Fruit fly (Drosophila melanogaster) whole organism: Measurements from ENCODE around the gene CG14803.

Source experiments
- CG8478 ChIP-seq: fragments of >200 bp; optimal IDR thresholded peaks from 2 replicates; lab custom pipeline; 2018; ENCODE audit warnings: inconsistent platforms
- Dll ChIP-seq: fragments of >200 bp; optimal IDR thresholded peaks from 2 replicates; lab custom pipeline; 2017
- EcR ChIP-seq, 2 experiments: fragments of >200 bp; optimal IDR thresholded peaks; 2 replicates each; lab custom pipeline; 2017; ENCODE audit warnings: missing biosample characterization in 2 of 2, missing genetic modification characterization in 2 of 2, missing genetic modification reagents in 2 of 2
- pan ChIP-seq: fragments of >200 bp; optimal IDR thresholded peaks from 2 replicates; lab custom pipeline; 2017
- psq ChIP-seq: fragments of >200 bp; optimal IDR thresholded peaks from 2 replicates; lab custom pipeline; 2017
- usp ChIP-seq: fragments of >200 bp; optimal IDR thresholded peaks from 2 replicates; lab custom pipeline; 2017; ENCODE audit warnings: missing biosample characterization, missing genetic modification characterization, mixed read lengths

CG14803 gene

DNA sequence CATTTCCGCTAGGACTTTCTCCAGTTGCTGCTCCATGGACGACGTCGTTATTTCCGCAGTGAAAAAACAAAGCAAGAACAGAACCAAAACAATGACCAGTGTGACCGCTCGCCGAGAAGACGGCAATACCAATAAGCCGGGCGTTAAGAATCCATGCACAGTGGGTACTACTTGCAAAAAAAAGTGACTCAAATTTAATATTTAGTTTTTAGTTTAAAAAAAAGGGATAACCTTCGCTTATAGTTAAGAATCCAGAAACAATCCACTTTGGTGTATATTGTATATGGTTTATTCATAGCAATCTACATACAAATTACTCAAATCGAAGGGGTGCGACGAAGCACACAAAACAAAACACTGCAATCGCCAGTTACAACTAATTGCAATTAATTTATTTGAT lies 9.8 kb upstream of the CG14803 start, which contains the start of gene Lamtor5:
Gene Lamtor5, minus strand, starts transcription at position 105 of the 400 bp plus-strand sequence.
- TF ChIP-seq CG8478 (lab: Kevin White, UChicago) (no peak), EcR (GFP tag; optimal IDR thresholded peaks at IDR 0.05; lab: Kevin White, UChicago) (no peak), Dll (lab: Kevin White, UChicago) (no peak), usp (GFP tag; lab: Kevin White, UChicago) (no peak), pan (no peak), psq (lab: Kevin White, UChicago) (no peak)

DNA sequence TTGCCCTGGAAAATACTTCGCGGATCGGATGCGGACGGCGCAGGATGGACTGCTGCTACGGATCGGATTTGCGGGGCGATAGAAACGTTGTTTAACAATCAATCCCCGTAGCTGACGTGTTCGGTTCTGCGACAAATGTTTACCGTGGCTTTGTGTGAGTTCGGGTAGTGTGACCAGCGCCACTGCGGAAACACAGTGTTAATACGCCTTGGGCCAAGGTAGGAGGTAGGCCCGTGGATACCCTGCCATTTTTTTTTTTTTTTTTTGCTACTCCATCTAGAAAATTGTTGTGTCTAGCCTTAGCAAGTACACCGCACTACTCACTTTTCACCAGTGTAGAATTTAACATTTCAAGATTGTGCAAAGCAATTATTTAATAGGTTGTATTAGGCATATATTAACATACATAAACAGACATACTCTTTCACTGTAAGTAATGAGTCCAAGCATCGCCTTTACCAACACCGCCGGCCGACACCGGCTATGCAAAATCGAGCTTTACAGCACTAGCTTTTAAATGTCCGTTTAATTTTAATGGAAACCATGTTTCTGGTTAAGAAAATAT lies 7.0 kb upstream of the CG14803 start, which contains the start of gene deltaCOP:
Gene deltaCOP, minus strand, starts transcription at position 171 of the 565 bp plus-strand sequence.
- TF ChIP-seq Dll (lab: Kevin White, UChicago) (no peak), EcR (GFP tag; optimal IDR thresholded peaks at IDR 0.05; lab: Kevin White, UChicago) (no peak), psq (lab: Kevin White, UChicago) (no peak), usp (GFP tag; lab: Kevin White, UChicago) (no peak), CG8478 (lab: Kevin White, UChicago) (no peak), pan (peak; percentile 70)

DNA sequence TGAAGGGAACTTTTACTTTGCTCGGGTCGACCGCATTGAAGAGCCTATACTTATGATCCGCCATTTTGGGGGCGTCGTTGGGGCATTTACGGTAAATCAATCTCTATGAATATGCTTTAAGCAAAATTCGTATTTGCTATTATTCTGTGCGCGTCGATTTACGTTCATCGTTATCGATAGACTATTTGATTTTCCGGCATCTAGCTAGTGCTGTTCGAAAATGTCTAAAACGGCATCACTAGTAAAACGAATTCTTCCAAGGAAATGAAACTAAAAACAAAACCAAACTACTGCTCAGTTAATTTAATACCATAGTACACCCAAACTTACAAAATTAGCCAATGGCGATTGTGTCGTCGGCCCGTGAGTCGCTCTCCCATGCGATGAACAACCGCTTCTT lies 3.0 kb upstream of the CG14803 start, which contains the start of the genes Gcna and MED18:
Gene Gcna, minus strand, starts transcription at position 163 of the 400 bp plus-strand sequence.
Gene MED18, plus strand, starts transcription at position 237 of the 400 bp plus-strand sequence.
- TF ChIP-seq usp (GFP tag; lab: Kevin White, UChicago) (no peak), EcR (GFP tag; optimal IDR thresholded peaks at IDR 0.05; lab: Kevin White, UChicago) (no peak), Dll (lab: Kevin White, UChicago) (no peak), CG8478 (lab: Kevin White, UChicago) (no peak), psq (lab: Kevin White, UChicago) (no peak), pan (no peak)

DNA sequence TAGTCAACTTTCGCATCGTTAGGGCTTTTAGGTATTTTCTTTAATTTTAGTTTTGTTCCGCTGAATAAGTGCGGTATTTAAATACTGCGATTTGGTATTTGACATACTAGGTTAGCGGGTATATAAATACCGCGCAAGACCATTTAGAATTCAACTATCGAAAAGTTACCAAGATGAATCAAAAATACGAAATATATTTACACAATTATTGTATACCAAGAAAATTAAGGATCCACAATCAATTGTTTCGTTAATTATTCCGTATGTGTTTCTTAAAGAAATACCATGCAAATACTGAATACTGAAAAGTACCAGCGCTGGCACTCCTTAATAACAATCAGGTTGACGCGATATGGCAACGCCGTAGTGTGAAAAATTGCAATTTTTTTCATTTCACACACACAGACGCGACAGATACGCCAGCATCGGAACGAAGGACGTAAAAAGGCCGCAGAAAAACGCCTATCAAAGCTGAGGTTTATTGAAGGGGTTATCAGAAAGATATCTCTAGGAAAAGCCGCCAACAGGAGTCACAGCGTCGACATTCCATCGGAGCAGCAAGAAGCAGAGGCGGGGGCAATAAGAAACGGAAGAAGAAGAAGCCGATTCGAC lies 5.0 kb downstream of the CG14803 start, which contains the start of the genes Pgam5 and Vps26:
Gene Pgam5, minus strand, starts transcription at position 51 of the 612 bp plus-strand sequence.
Gene Vps26, plus strand, starts transcription at position 339 of the 612 bp plus-strand sequence.
- TF ChIP-seq usp (GFP tag; lab: Kevin White, UChicago), result no peak
- no peak for TF ChIP-seq EcR (GFP tag; optimal IDR thresholded peaks at IDR 0.05; lab: Kevin White, UChicago)
- TF ChIP-seq pan, result no peak
- TF ChIP-seq CG8478 (lab: Kevin White, UChicago), result no peak
- no peak for TF ChIP-seq Dll (lab: Kevin White, UChicago)
- TF ChIP-seq psq (lab: Kevin White, UChicago), result no peak

DNA sequence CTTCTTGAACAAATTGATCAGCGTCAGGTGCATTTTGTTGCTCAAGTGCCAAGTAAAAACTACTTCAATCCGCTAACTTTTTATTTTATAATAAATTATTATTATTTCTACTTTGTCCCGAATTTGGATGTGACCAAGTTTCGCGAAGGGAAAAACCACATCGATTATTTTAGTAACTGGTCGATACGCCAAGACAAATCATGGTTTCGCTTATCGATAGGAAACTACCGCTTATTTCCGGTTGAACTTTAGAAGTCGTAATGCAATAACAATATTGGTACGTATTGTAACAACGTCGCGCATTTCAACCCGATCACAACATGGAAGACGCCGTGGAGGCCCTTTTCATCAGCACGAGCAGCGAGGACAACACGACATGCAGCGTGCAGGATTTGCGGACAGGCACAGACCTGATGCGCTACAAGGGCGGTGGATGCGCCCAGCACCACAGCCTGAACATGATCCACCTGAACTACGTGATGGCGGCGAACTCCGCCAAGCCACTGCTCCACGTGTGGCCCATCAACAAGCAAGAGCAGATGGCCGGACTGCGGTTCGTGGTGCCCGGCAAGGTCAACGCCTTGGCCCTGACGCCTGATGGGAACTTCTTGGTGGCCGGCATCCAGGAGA lies 8.6 kb downstream of the CG14803 start, which contains the start of the genes CG14817 and CG14805:
Gene CG14817, minus strand, starts transcription at position 164 of the 630 bp plus-strand sequence.
Gene CG14805, plus strand, starts transcription at position 211 of the 630 bp plus-strand sequence.
- TF ChIP-seq CG8478 (lab: Kevin White, UChicago) (no peak), psq (lab: Kevin White, UChicago) (no peak), EcR (GFP tag; optimal IDR thresholded peaks at IDR 0.05; lab: Kevin White, UChicago) (no peak), pan (no peak), usp (GFP tag; lab: Kevin White, UChicago) (no peak), Dll (lab: Kevin White, UChicago) (no peak)

DNA sequence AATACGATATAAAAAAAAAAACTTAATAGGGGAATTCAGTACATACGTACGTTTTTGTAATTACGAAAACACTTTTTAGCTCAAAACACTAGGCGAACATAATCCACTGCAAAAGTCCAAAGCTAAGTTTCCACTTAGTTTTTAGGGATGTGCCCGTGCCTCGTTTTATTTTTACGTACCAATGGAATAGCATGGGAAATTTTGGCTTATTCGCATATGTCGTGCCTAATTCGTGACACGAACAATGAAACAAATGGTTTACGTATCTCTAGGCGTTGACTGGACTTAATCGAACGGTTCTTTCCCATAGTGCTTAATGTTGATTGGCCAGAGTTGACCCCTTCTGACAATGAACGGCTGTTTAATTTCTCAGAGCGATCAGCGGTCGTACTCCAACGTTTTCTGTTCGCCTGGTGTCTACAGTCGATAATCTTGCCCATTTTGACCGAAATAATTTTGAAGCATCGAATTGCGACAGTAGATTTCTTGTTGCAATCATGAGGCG lies 11.0 kb downstream of the CG14803 start, which contains the start of gene CG14818:
Gene CG14818, minus strand, starts transcription at position 169 of the 505 bp plus-strand sequence.
- TF ChIP-seq usp (GFP tag; lab: Kevin White, UChicago) (no peak), pan (no peak), Dll (lab: Kevin White, UChicago) (no peak), CG8478 (lab: Kevin White, UChicago) (no peak), psq (lab: Kevin White, UChicago) (no peak), EcR (GFP tag; optimal IDR thresholded peaks at IDR 0.05; lab: Kevin White, UChicago) (no peak)

DNA sequence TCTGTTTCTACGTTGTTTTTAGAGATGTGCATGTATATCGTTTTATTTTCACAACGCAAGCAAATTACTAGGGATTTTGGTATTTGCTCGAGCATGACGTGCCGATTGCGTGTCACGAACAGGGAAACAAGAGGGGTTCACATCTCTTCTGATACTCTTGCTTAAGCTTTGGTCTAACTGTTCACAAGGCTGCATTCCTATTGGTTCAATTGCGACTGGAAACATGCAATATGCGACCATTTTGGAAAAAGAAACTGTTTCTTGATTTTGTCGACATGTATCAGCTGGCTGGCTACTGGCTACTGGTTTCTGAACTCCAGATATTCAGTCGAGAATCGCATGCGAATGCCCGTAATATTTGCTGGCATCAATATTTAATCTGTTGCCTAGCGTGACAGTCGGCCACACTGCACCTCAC lies 11.5 kb downstream of the CG14803 start, which contains the start of gene Coa8:
Gene Coa8, plus strand, starts transcription at position 144 of the 418 bp plus-strand sequence.
- TF ChIP-seq usp (GFP tag; lab: Kevin White, UChicago), result no peak
- TF ChIP-seq CG8478 (lab: Kevin White, UChicago), result no peak
- TF ChIP-seq psq (lab: Kevin White, UChicago), result no peak
- no peak for TF ChIP-seq Dll (lab: Kevin White, UChicago)
- TF ChIP-seq pan, result no peak

DNA sequence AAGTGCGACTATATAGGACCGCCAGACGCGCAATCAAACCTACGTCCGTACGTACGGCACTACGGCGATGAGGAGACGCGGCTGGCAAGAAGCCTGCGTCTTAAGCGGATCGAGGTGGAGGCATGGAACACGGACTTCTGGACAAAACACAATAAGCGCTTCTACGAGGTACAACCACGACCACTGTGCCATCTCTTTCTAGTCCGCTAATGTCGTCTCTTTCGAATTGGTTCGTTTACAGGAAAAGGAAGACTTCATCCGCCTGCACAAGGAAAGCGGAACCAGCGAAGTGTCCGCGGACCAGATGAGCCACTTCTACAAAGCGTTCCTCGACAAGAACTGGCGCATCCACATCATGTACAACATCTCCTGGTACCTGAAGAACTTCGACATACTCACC lies 12.1 kb downstream of the CG14803 start:
- TF ChIP-seq psq (lab: Kevin White, UChicago) (no peak), usp (GFP tag; lab: Kevin White, UChicago) (no peak), CG8478 (lab: Kevin White, UChicago) (no peak), pan (no peak), Dll (lab: Kevin White, UChicago) (no peak), EcR (GFP tag; optimal IDR thresholded peaks at IDR 0.05; lab: Kevin White, UChicago) (no peak)

DNA sequence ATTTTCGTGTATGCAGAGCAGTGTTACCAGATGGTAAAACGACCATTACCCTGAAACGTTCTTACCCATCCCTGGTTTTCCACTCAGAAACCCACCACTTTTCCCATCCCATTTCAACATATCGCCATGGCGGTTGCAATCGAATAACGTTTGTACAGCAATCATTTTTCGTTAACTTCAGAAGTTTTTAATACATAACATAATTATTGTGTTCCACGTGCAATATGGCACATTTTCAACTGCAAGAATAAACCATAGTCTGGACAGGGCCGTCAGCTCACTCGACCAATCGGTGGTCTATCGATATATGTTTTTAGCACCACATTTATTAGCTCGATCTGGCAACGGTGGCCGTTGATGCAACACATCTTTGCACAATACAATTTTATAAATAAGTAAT lies 21.3 kb downstream of the CG14803 start, which contains the start of the genes trr and mRpL16:
Gene trr, minus strand, starts transcription at position 25 of the 400 bp plus-strand sequence.
Gene mRpL16, plus strand, starts transcription at position 331 of the 400 bp plus-strand sequence.
- no peak for TF ChIP-seq Dll (lab: Kevin White, UChicago)
- no peak for TF ChIP-seq pan
- no peak for TF ChIP-seq psq (lab: Kevin White, UChicago)
- TF ChIP-seq CG8478 (lab: Kevin White, UChicago), result no peak
- no peak for TF ChIP-seq usp (GFP tag; lab: Kevin White, UChicago)
- no peak for TF ChIP-seq EcR (GFP tag; optimal IDR thresholded peaks at IDR 0.05; lab: Kevin White, UChicago)

DNA sequence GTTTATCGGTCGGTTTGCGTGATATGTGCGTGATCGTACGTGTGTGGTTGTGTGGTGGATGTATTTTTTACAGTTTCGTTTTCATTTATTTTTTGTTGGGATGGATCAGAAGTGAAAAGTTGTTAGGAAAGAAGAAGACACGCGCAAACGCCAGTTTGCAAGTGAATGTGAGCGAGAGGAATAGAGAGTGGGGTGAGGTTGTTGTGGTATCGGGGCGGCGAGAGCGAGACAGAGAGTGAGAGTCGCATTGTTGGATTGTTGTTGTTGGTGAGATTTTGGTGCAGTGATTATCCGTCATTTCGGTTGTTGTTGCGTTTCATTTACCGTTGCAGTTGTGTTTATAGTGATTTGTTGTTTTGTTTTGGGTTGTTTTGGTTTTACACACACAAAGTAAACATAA lies 24.9 kb downstream of the CG14803 start:
- TF ChIP-seq CG8478 (lab: Kevin White, UChicago) (no peak), pan (no peak), usp (GFP tag; lab: Kevin White, UChicago) (no peak), Dll (lab: Kevin White, UChicago) (no peak), psq (lab: Kevin White, UChicago) (no peak), EcR (GFP tag; optimal IDR thresholded peaks at IDR 0.05; lab: Kevin White, UChicago) (no peak)
